Worm (Caenorhabditis elegans): ENCODE data around the gene C39D10.2.

ce11 chrX:7881307-7881706 is 7.7 kb upstream of the C39D10.2 start:
- TF ChIP-seq nhr-28 (tag; optimal IDR thresholded peaks at IDR 0.05), result no peak
- TF ChIP-seq lin-39 (tag; optimal IDR thresholded peaks at IDR 0.05), result no peak
- TF ChIP-seq unc-62 (GFP tag; optimal IDR thresholded peaks at IDR 0.05), result no peak
- TF ChIP-seq ama-1 (optimal IDR thresholded peaks at IDR 0.05), result no peak
